Worm (Caenorhabditis elegans): Measurements from ENCODE around the gene F31E3.2.

ce11 chrIII:7012060-7012459 is 38.3 kb downstream of the F31E3.2 start:
- no peak for TF ChIP-seq unc-62 (GFP tag; optimal IDR thresholded peaks at IDR 0.05)
- TF ChIP-seq ama-1 (optimal IDR thresholded peaks at IDR 0.05) = no peak
- TF ChIP-seq ceh-82 (tag; optimal IDR thresholded peaks at IDR 0.05) = no peak
- no peak for TF ChIP-seq ZK546.5 (tag; optimal IDR thresholded peaks at IDR 0.05)

Data from whole organism, L2 larva.